Worm (Caenorhabditis elegans) whole organism, L4 larva: ENCODE results near the gene chil-15.

Source experiments
- aly-2 ChIP-seq: sonication (generic microtip); optimal IDR thresholded peaks from 2 replicates; lab custom pipeline; 2018; ENCODE audit warnings: missing biosample characterization, missing genetic modification characterization
- attf-4 ChIP-seq: sonication (generic microtip); optimal IDR thresholded peaks from 3 replicates; lab custom pipeline; 2017; ENCODE audit warnings: missing biosample characterization, missing genetic modification characterization
- daf-16 ChIP-seq, 3 experiments: sonication (generic microtip); optimal IDR thresholded peaks; 2 replicates each; lab custom pipeline; 2016 to 2017; ENCODE audit warnings: missing genetic modification characterization in 3 of 3, missing genetic modification reagents in 3 of 3, mild to moderate bottlenecking in 2 of 3, missing compliant biosample characterization in 2 of 3, missing biosample characterization in 1 of 3, moderate library complexity in 1 of 3
- daf-19 ChIP-seq: fragments of 200-800 bp; sonication (Bioruptor generic); conservative IDR thresholded peaks from 2 replicates; pipeline ENCODE4 v1.3.6; 2022; ENCODE audit warnings: missing genetic modification characterization, missing compliant biosample characterization
- egl-27 ChIP-seq: sonication (generic microtip); optimal IDR thresholded peaks from 3 replicates; lab custom pipeline; 2017; ENCODE audit warnings: missing biosample characterization, missing genetic modification reagents, missing genetic modification characterization
- lin-15B ChIP-seq: fragments of 150-350 bp; sonication (generic microtip); optimal IDR thresholded peaks from 3 replicates; lab custom pipeline; 2014; ENCODE audit warnings: missing biosample characterization, missing genetic modification characterization
- lsy-2 ChIP-seq, 2 experiments: fragments of 150-350 bp in 1 of 2; sonication (generic microtip) in 1 of 2; optimal IDR thresholded peaks; 2 replicates each; lab custom pipeline; 2014 to 2017; ENCODE audit warnings: missing biosample characterization in 2 of 2, missing genetic modification characterization in 2 of 2
- nhr-11 ChIP-seq: fragments of 150-350 bp; optimal IDR thresholded peaks from 2 replicates; lab custom pipeline; 2014; ENCODE audit warnings: missing biosample characterization, missing genetic modification characterization
- zip-11 ChIP-seq: fragments of 200-800 bp; sonication (Bioruptor generic); IDR thresholded peaks from 2 replicates; pipeline ENCODE4 v1.3.6; 2022; ENCODE audit warnings: missing genetic modification characterization, missing compliant biosample characterization
- ztf-11 ChIP-seq: fragments of 150-350 bp; optimal IDR thresholded peaks from 2 replicates; lab custom pipeline; 2014; ENCODE audit warnings: missing biosample characterization, missing genetic modification characterization

DNA sequence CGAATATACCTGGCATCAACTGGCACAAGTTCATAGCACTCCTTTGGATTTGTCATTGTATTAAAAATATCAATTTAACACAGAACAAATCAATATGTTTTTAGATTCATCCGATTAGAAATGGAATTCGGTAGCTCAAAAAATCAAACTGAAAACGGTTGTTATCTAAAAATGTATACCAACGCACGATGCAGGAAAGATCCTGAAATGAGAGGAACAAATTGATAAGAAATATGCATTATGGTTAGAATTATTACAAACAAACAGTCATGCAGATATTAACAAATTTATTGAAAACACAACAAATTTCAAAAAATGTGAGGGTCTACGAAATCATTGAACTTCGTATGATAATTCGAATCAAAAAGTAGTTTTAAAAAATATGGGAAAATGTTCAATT, 26.6 kb upstream of the chil-15 start, which contains the start of gene T19H5.6:
- TF ChIP-seq lsy-2 (tag; optimal IDR thresholded peaks at IDR 0.05; lab: Kevin White, UChicago) (no peak), aly-2 (tag; lab: Kevin White, UChicago) (no peak), attf-4 (tag; lab: Kevin White, UChicago) (no peak), ztf-11 (tag; lab: Kevin White, UChicago) (no peak), lin-15B (tag; lab: Kevin White, UChicago) (no peak), daf-16 (GFP tag; optimal IDR thresholded peaks at IDR 0.05; lab: Kevin White, UChicago) (no peak), daf-16 (tag; optimal IDR thresholded peaks at IDR 0.05; lab: Kevin White, UChicago) (peak; percentile 72), zip-11 (no peak), nhr-11 (tag; lab: Kevin White, UChicago) (no peak), egl-27 (tag; lab: Kevin White, UChicago) (no peak), daf-19 (GFP tag; lab: Robert Waterston, UW) (no peak)
